Fruit fly (Drosophila melanogaster) whole organism, pupa: ENCODE measurements around the gene CG43610.

Experiments
- CG14655 ChIP-seq: fragments of 200-800 bp; sonication (Bioruptor generic); optimal IDR thresholded peaks from 3 replicates; lab custom pipeline; 2017; ENCODE audit warnings: mild to moderate bottlenecking, missing biosample characterization, missing genetic modification reagents, missing genetic modification characterization
- CG9948 ChIP-seq: fragments of 200-800 bp; sonication (Bioruptor generic); optimal IDR thresholded peaks from 2 replicates; lab custom pipeline; 2018; ENCODE audit warnings: missing biosample characterization, mild to moderate bottlenecking, missing genetic modification characterization, moderate library complexity
- Pif1B ChIP-seq: fragments of 200-800 bp; sonication (Bioruptor generic); optimal IDR thresholded peaks from 3 replicates; lab custom pipeline; 2016; ENCODE audit warnings: missing biosample characterization, missing genetic modification characterization
- gl ChIP-seq: fragments of 200-800 bp; sonication (Bioruptor generic); optimal IDR thresholded peaks from 2 replicates; lab custom pipeline; 2018; ENCODE audit warnings: missing biosample characterization, mild to moderate bottlenecking, missing genetic modification characterization

DNA sequence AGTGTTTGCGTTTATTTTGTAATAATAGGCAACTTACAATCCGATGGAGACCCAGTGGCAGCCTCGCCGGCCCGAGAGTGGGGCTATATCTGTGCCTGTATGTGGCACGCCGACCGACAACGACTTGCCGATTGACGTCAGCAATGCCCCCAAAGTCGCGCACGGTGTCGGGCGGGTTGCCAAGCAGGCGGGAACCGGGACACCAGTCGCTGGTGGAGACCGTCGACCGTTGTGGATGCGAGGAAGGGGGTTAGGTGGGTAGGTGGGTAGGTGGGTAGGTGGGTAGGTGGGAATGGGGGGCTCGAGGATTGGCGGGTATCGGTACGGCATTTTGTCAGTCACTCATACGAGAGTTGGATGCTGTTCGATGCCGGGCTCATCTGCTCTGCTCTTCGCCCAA lies 48.0 kb upstream of the CG43610 start:
- no peak for TF ChIP-seq CG9948 (tag; lab: Kevin White, UChicago)
- no peak for TF ChIP-seq Pif1B (GFP tag; lab: Kevin White, UChicago)
- no peak for TF ChIP-seq gl
- TF ChIP-seq CG14655 = no peak
